Fruit fly (Drosophila melanogaster) whole organism, embryonic: Measurements from ENCODE around the gene CG42819.
A peak's percentile ranks its signal among the peaks of the same experiment; 100 is the strongest.

Experiments used
- Atf-2 ChIP-seq: fragments of 200-800 bp; sonication (Bioruptor generic); optimal IDR thresholded peaks from 2 replicates; lab custom pipeline; 2016; ENCODE audit warnings: missing biosample characterization, missing genetic modification characterization
- C15 ChIP-seq: fragments of 200-800 bp; sonication (Bioruptor generic); IDR thresholded peaks from 3 replicates; pipeline ENCODE4 v1.3.6; 2022; ENCODE audit warnings: missing biosample characterization, missing genetic modification characterization
- CG10979 ChIP-seq: fragments of 200-800 bp; sonication (Bioruptor generic); optimal IDR thresholded peaks from 2 replicates; lab custom pipeline; 2018; ENCODE audit warnings: missing biosample characterization, mild to moderate bottlenecking, missing genetic modification characterization, moderate library complexity
- CG12299 ChIP-seq: fragments of 200-800 bp; sonication (Bioruptor generic); optimal IDR thresholded peaks from 2 replicates; lab custom pipeline; 2018; ENCODE audit warnings: missing biosample characterization, mild to moderate bottlenecking, missing genetic modification characterization
- CG12659 ChIP-seq: fragments of 200-800 bp; sonication (Bioruptor generic); optimal IDR thresholded peaks from 3 replicates; lab custom pipeline; 2017; ENCODE audit warnings: mild to moderate bottlenecking, missing biosample characterization, missing genetic modification reagents, missing genetic modification characterization
- CG13424 ChIP-seq: fragments of 200-800 bp; sonication (Bioruptor generic); optimal IDR thresholded peaks from 2 replicates; lab custom pipeline; 2019; ENCODE audit warnings: missing biosample characterization, mild to moderate bottlenecking, missing genetic modification characterization, moderate library complexity
- CG15269 ChIP-seq: fragments of 200-800 bp; sonication (Bioruptor generic); optimal IDR thresholded peaks from 2 replicates; lab custom pipeline; 2018; ENCODE audit warnings: missing biosample characterization, mild to moderate bottlenecking, missing genetic modification characterization, moderate library complexity
- CG17568 ChIP-seq: fragments of 200-800 bp; sonication (Bioruptor generic); optimal IDR thresholded peaks from 2 replicates; lab custom pipeline; 2018; ENCODE audit warnings: missing biosample characterization, mild to moderate bottlenecking, missing genetic modification characterization, moderate library complexity
- CG1832 ChIP-seq: fragments of 200-800 bp; sonication (Bioruptor generic); optimal IDR thresholded peaks from 2 replicates; lab custom pipeline; 2017; ENCODE audit warnings: missing biosample characterization, mild to moderate bottlenecking, missing genetic modification characterization, inconsistent platforms
- CG2199 ChIP-seq: fragments of 200-800 bp; sonication (Bioruptor generic); IDR thresholded peaks from 3 replicates; pipeline ENCODE4 v1.3.6; 2022; ENCODE audit warnings: missing biosample characterization, missing genetic modification characterization
- CG2712 ChIP-seq: fragments of 200-800 bp; optimal IDR thresholded peaks from 3 replicates; lab custom pipeline; 2019; ENCODE audit warnings: missing biosample characterization, mild to moderate bottlenecking, missing genetic modification characterization, moderate library complexity
- CG3065 ChIP-seq: fragments of 200-800 bp; sonication (Bioruptor generic); optimal IDR thresholded peaks from 2 replicates; lab custom pipeline; 2016; ENCODE audit warnings: missing biosample characterization, missing genetic modification characterization
- CG32532 ChIP-seq: fragments of 200-800 bp; sonication (Bioruptor generic); IDR thresholded peaks from 2 replicates; pipeline ENCODE4 v1.3.6; 2022; ENCODE audit warnings: missing biosample characterization, missing genetic modification characterization
- CG32772 ChIP-seq: fragments of 200-800 bp; sonication (Bioruptor generic); IDR thresholded peaks from 2 replicates; pipeline ENCODE4 v1.3.6; 2022; ENCODE audit warnings: missing biosample characterization, missing genetic modification characterization
- CG4328 ChIP-seq: fragments of 200-800 bp; sonication (Bioruptor generic); optimal IDR thresholded peaks from 3 replicates; lab custom pipeline; 2017; ENCODE audit warnings: missing biosample characterization, missing genetic modification reagents, missing genetic modification characterization
- CG4424 ChIP-seq: fragments of 200-800 bp; sonication (Bioruptor generic); optimal IDR thresholded peaks from 3 replicates; lab custom pipeline; 2016; ENCODE audit warnings: missing biosample characterization, missing genetic modification characterization
- CG7556 ChIP-seq: fragments of 200-800 bp; sonication (Bioruptor generic); optimal IDR thresholded peaks from 2 replicates; lab custom pipeline; 2017; ENCODE audit warnings: missing biosample characterization, mild to moderate bottlenecking, missing genetic modification characterization
- CG7839 ChIP-seq: fragments of 200-800 bp; sonication (Bioruptor generic); optimal IDR thresholded peaks from 3 replicates; lab custom pipeline; 2018; ENCODE audit warnings: missing biosample characterization, mild to moderate bottlenecking, missing genetic modification characterization, moderate library complexity
- CG7928 ChIP-seq: fragments of 200-800 bp; sonication (Bioruptor generic); optimal IDR thresholded peaks from 2 replicates; lab custom pipeline; 2017; ENCODE audit warnings: missing biosample characterization, mild to moderate bottlenecking, missing genetic modification characterization
- CG8359 ChIP-seq: fragments of 200-800 bp; sonication (Bioruptor generic); optimal IDR thresholded peaks from 2 replicates; lab custom pipeline; 2017; ENCODE audit warnings: missing biosample characterization, mild to moderate bottlenecking, missing genetic modification characterization, borderline replicate concordance
- CG8924 ChIP-seq: fragments of 200-800 bp; optimal IDR thresholded peaks from 3 replicates; lab custom pipeline; 2019; ENCODE audit warnings: missing biosample characterization, mild to moderate bottlenecking, missing genetic modification characterization, moderate library complexity
- CG9727 ChIP-seq: fragments of 200-800 bp; sonication (Bioruptor generic); optimal IDR thresholded peaks from 3 replicates; lab custom pipeline; 2017; ENCODE audit warnings: missing biosample characterization, mild to moderate bottlenecking, missing genetic modification characterization
- CrebB ChIP-seq: fragments of 200-800 bp; sonication (Bioruptor generic); optimal IDR thresholded peaks from 3 replicates; lab custom pipeline; 2018; ENCODE audit warnings: missing biosample characterization, mild to moderate bottlenecking, missing genetic modification characterization
- ERR ChIP-seq: fragments of 200-800 bp; sonication (Bioruptor generic); optimal IDR thresholded peaks from 2 replicates; lab custom pipeline; 2016; ENCODE audit warnings: missing biosample characterization, missing genetic modification characterization
- Hmr ChIP-seq: fragments of 200-800 bp; sonication (Bioruptor generic); optimal IDR thresholded peaks from 3 replicates; lab custom pipeline; 2017; ENCODE audit warnings: mild to moderate bottlenecking, missing biosample characterization, missing genetic modification reagents, missing genetic modification characterization
- Hsf ChIP-seq: fragments of 200-800 bp; sonication (Bioruptor generic); optimal IDR thresholded peaks from 3 replicates; lab custom pipeline; 2016; ENCODE audit warnings: missing biosample characterization, missing genetic modification characterization
- Max ChIP-seq: fragments of 200-800 bp; sonication (Bioruptor generic); optimal IDR thresholded peaks from 2 replicates; lab custom pipeline; 2016; ENCODE audit warnings: missing biosample characterization, mild to moderate bottlenecking, missing genetic modification characterization
- Opbp ChIP-seq: fragments of 200-800 bp; sonication (Bioruptor generic); IDR thresholded peaks from 3 replicates; pipeline ENCODE4 v1.3.6; 2022; ENCODE audit warnings: missing biosample characterization, missing genetic modification characterization; ENCODE audit not compliant: partially characterized antibody
- Poxn ChIP-seq: fragments of 200-800 bp; sonication (Bioruptor generic); IDR thresholded peaks from 2 replicates; pipeline ENCODE4 v1.3.6; 2022; ENCODE audit warnings: missing biosample characterization, missing genetic modification characterization
- Ptx1 ChIP-seq: fragments of 200-800 bp; sonication (Bioruptor generic); IDR thresholded peaks from 2 replicates; pipeline ENCODE4 v1.3.6; 2022; ENCODE audit warnings: missing biosample characterization, missing genetic modification characterization
- Sox102F ChIP-seq: fragments of 200-800 bp; sonication (Bioruptor generic); optimal IDR thresholded peaks from 2 replicates; lab custom pipeline; 2018; ENCODE audit warnings: missing biosample characterization, mild to moderate bottlenecking, missing genetic modification characterization, moderate library complexity
- ab ChIP-seq: fragments of 200-800 bp; sonication (Bioruptor generic); optimal IDR thresholded peaks from 2 replicates; lab custom pipeline; 2016; ENCODE audit warnings: missing biosample characterization, missing genetic modification characterization
- ap ChIP-seq: fragments of 200-800 bp; sonication (Bioruptor generic); IDR thresholded peaks from 2 replicates; pipeline ENCODE4 v1.3.6; 2022; ENCODE audit warnings: missing biosample characterization, missing genetic modification characterization
- cad ChIP-seq: fragments of >200 bp; optimal IDR thresholded peaks from 2 replicates; lab custom pipeline; 2017; ENCODE audit warnings: missing biosample characterization, missing genetic modification characterization
- cato ChIP-seq: fragments of 200-800 bp; sonication (Bioruptor generic); optimal IDR thresholded peaks from 2 replicates; lab custom pipeline; 2016; ENCODE audit warnings: missing biosample characterization, missing genetic modification characterization, borderline replicate concordance
- crc ChIP-seq: fragments of 200-800 bp; sonication (Bioruptor generic); optimal IDR thresholded peaks from 2 replicates; lab custom pipeline; 2016; ENCODE audit warnings: missing biosample characterization, missing genetic modification characterization
- dati ChIP-seq: fragments of 200-800 bp; sonication (Bioruptor generic); IDR thresholded peaks from 2 replicates; pipeline ENCODE4 v1.3.6; 2022; ENCODE audit warnings: missing biosample characterization, missing genetic modification characterization
- fd64A ChIP-seq: fragments of 200-800 bp; sonication (Bioruptor generic); optimal IDR thresholded peaks from 3 replicates; lab custom pipeline; 2018; ENCODE audit warnings: missing biosample characterization, mild to moderate bottlenecking, missing genetic modification characterization
- gro ChIP-seq: fragments of 200-800 bp; sonication (Bioruptor generic); optimal IDR thresholded peaks from 2 replicates; lab custom pipeline; 2016; ENCODE audit warnings: missing biosample characterization, missing genetic modification characterization
- hb ChIP-seq: fragments of 200-800 bp; sonication (Bioruptor generic); IDR thresholded peaks from 3 replicates; pipeline ENCODE4 v1.3.6; 2022; ENCODE audit warnings: missing biosample characterization, missing genetic modification characterization; ENCODE audit not compliant: partially characterized antibody
- lbe ChIP-seq: fragments of 200-800 bp; sonication (Bioruptor generic); optimal IDR thresholded peaks from 2 replicates; lab custom pipeline; 2016; ENCODE audit warnings: missing biosample characterization, mild to moderate bottlenecking, missing genetic modification characterization
- org-1 ChIP-seq: fragments of 200-800 bp; sonication (Bioruptor generic); optimal IDR thresholded peaks from 2 replicates; lab custom pipeline; 2017; ENCODE audit warnings: missing biosample characterization, missing genetic modification characterization
- peb ChIP-seq: fragments of 200-800 bp; sonication (Bioruptor generic); IDR thresholded peaks from 2 replicates; pipeline ENCODE4 v1.3.6; 2022; ENCODE audit warnings: missing biosample characterization, missing genetic modification characterization
- pfk ChIP-seq: fragments of 200-800 bp; sonication (Bioruptor generic); optimal IDR thresholded peaks from 2 replicates; lab custom pipeline; 2018; ENCODE audit warnings: missing biosample characterization, mild to moderate bottlenecking, missing genetic modification characterization, moderate library complexity
- prd ChIP-seq, 3 experiments: fragments of >200 bp in 2 of 3; fragments of 200-800 bp in 1 of 3; sonication (Bioruptor generic) in 1 of 3; optimal IDR thresholded peaks in 2 of 3; IDR thresholded peaks in 1 of 3; 2 replicates in 2 of 3; 3 replicates in 1 of 3; pipeline versions ENCODE4 v1.3.6 to Lab custom; 2017 to 2022; ENCODE audit warnings: missing biosample characterization in 1 of 3, missing genetic modification characterization in 1 of 3
- pros ChIP-seq: fragments of 200-800 bp; sonication (Bioruptor generic); optimal IDR thresholded peaks from 3 replicates; lab custom pipeline; 2019; ENCODE audit warnings: missing biosample characterization, mild to moderate bottlenecking, missing genetic modification characterization, moderate library complexity
- psq ChIP-seq: fragments of 200-800 bp; sonication (Bioruptor generic); optimal IDR thresholded peaks from 2 replicates; lab custom pipeline; 2017; ENCODE audit warnings: missing biosample characterization, missing genetic modification characterization
- sens ChIP-seq: fragments of 200-800 bp; sonication (Bioruptor generic); peaks from one replicate; lab custom pipeline; 2016; ENCODE audit warnings: missing biosample characterization, missing genetic modification characterization
- tna ChIP-seq: fragments of 200-800 bp; sonication (Bioruptor generic); IDR thresholded peaks from 2 replicates; pipeline ENCODE4 v1.3.6; 2022; ENCODE audit warnings: missing biosample characterization, missing genetic modification characterization; ENCODE audit not compliant: partially characterized antibody

Gene CG42819

DNA sequence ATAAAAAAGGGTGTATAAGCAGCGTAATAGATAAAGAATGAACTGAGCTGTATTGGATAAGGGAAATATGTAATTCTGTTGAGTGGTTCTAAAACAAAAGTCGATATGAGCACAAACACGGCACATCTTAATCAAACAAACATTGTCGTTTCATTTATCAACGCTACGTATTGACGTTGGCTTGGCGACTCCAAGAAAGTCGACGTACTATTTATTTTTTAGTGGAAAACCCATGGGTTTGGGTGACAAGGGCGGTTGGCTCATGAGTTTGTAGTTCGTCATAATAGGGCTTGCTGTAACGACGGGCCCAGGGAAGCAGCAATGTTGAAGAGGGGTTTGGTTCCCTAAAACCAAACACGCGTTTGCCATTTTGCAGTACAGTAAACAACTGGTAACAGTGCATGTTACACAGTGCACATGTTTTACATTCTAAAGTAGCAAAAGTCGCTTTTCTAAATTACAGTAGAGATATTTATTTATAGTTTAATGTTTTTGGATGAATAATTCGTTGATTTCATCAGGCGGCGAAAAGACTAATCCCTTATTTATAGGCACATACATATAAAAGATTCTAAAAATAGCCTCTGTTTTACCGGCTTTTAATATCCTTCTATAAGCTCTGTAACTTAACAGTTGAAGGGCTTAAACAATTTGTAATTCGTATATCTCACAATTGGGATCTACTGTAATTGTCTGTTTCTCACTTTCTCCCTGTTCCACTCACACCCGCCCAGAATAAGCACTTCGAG lies 27.8 kb downstream of the CG42819 start (continued):
- TF ChIP-seq Hmr (GFP tag; lab: Kevin White, UChicago) (peak; percentile 43), pros (peak; percentile 51), tna (GFP tag; lab: Robert Waterston, UW) (no peak), Ptx1 (GFP tag; lab: Robert Waterston, UW) (no peak), crc (peak; percentile 4), C15 (GFP tag; lab: Robert Waterston, UW) (no peak), CG4328 (GFP tag; lab: Kevin White, UChicago) (peak; percentile 1), prd (optimal IDR thresholded peaks at IDR 0.05; lab: Kevin White, UChicago) (no peak), prd (GFP tag; IDR thresholded peaks at IDR 0.05; lab: Robert Waterston, UW) (no peak), CG32532 (GFP tag; lab: Robert Waterston, UW) (peak; percentile 28; the same call in 1 of the 2 replicates), Hsf (GFP tag; lab: Kevin White, UChicago) (peak; percentile 21), CG10979 (tag; lab: Kevin White, UChicago) (peak; percentile 35), cato (GFP tag; lab: Kevin White, UChicago) (no peak), CG2199 (GFP tag; lab: Robert Waterston, UW) (peak; percentile 38; the same call in 1 of the 3 replicates), pfk (GFP tag; lab: Kevin White, UChicago) (peak; percentile 12), lbe (GFP tag; lab: Kevin White, UChicago) (peak; percentile 26), dati (no peak), CG1832 (no peak), org-1 (GFP tag; lab: Kevin White, UChicago) (peak; percentile 6), Max (GFP tag; lab: Kevin White, UChicago) (peak; percentile 6), CG17568 (GFP tag; lab: Kevin White, UChicago) (peak; percentile 3), CG4424 (GFP tag; lab: Kevin White, UChicago) (peak; percentile 14), CG7556 (peak; percentile 44), Atf-2 (peak; percentile 10), CG7928 (GFP tag; lab: Kevin White, UChicago) (no peak), ab (no peak), CG15269 (tag; lab: Kevin White, UChicago) (no peak), Poxn (GFP tag; lab: Robert Waterston, UW) (no peak), CG2712 (tag; lab: Kevin White, UChicago) (peak; percentile 59), CrebB (tag; lab: Kevin White, UChicago) (no peak), psq (GFP tag; lab: Kevin White, UChicago) (no peak), CG9727 (GFP tag; lab: Kevin White, UChicago) (peak; percentile 45), CG8359 (GFP tag; lab: Kevin White, UChicago) (no peak), peb (GFP tag; lab: Robert Waterston, UW) (no peak), CG12659 (peak; percentile 20), gro (no peak), sens (GFP tag; lab: Kevin White, UChicago) (peak; percentile 82), CG3065 (no peak), ERR (no peak), Opbp (GFP tag; lab: Robert Waterston, UW) (no peak), CG12299 (tag; lab: Kevin White, UChicago) (peak; percentile 13), ap (no peak), fd64A (GFP tag; lab: Kevin White, UChicago) (peak; percentile 62), CG32772 (GFP tag; lab: Robert Waterston, UW) (no peak), CG8924 (tag; lab: Kevin White, UChicago) (peak; percentile 20), CG13424 (peak; percentile 16), CG7839 (tag; lab: Kevin White, UChicago) (no peak), hb (GFP tag; lab: Robert Waterston, UW) (no peak), Sox102F (GFP tag; lab: Kevin White, UChicago) (peak; percentile 20), cad (GFP tag; lab: Kevin White, UChicago) (no peak)
